Fruit fly (Drosophila melanogaster) whole organism, pupa: ENCODE results near the gene Nhe3.
A peak's percentile ranks its signal among the peaks of the same experiment; 100 is the strongest.

Experiments
- CG13204 ChIP-seq: fragments of 200-800 bp; sonication (Bioruptor generic); optimal IDR thresholded peaks from 2 replicates; lab custom pipeline; 2018; ENCODE audit warnings: missing biosample characterization, mild to moderate bottlenecking, missing genetic modification characterization, moderate library complexity
- CG14655 ChIP-seq: fragments of 200-800 bp; sonication (Bioruptor generic); optimal IDR thresholded peaks from 3 replicates; lab custom pipeline; 2017; ENCODE audit warnings: mild to moderate bottlenecking, missing biosample characterization, missing genetic modification reagents, missing genetic modification characterization
- CG32121 ChIP-seq: fragments of 200-800 bp; sonication (Bioruptor generic); IDR thresholded peaks from 2 replicates; pipeline ENCODE4 v1.3.6; 2022; ENCODE audit warnings: missing biosample characterization, missing genetic modification characterization
- CG34367 ChIP-seq: fragments of 200-800 bp; sonication (Bioruptor generic); optimal IDR thresholded peaks from 2 replicates; lab custom pipeline; 2018; ENCODE audit warnings: missing biosample characterization, mild to moderate bottlenecking, missing genetic modification characterization
- EcR ChIP-seq: fragments of 200-800 bp; sonication (Bioruptor generic); optimal IDR thresholded peaks from 3 replicates; lab custom pipeline; 2019; ENCODE audit warnings: missing biosample characterization, missing genetic modification characterization, mild to moderate bottlenecking, moderate library complexity, missing genetic modification reagents
- Ets98B ChIP-seq: fragments of 200-800 bp; sonication (Bioruptor generic); IDR thresholded peaks from 2 replicates; pipeline ENCODE4 v1.3.6; 2022; ENCODE audit warnings: missing biosample characterization, missing genetic modification characterization
- Pif1A ChIP-seq: fragments of 200-800 bp; sonication (Bioruptor generic); optimal IDR thresholded peaks from 3 replicates; lab custom pipeline; 2016; ENCODE audit warnings: missing biosample characterization, missing genetic modification characterization
- gl ChIP-seq: fragments of 200-800 bp; sonication (Bioruptor generic); optimal IDR thresholded peaks from 2 replicates; lab custom pipeline; 2018; ENCODE audit warnings: missing biosample characterization, mild to moderate bottlenecking, missing genetic modification characterization

DNA sequence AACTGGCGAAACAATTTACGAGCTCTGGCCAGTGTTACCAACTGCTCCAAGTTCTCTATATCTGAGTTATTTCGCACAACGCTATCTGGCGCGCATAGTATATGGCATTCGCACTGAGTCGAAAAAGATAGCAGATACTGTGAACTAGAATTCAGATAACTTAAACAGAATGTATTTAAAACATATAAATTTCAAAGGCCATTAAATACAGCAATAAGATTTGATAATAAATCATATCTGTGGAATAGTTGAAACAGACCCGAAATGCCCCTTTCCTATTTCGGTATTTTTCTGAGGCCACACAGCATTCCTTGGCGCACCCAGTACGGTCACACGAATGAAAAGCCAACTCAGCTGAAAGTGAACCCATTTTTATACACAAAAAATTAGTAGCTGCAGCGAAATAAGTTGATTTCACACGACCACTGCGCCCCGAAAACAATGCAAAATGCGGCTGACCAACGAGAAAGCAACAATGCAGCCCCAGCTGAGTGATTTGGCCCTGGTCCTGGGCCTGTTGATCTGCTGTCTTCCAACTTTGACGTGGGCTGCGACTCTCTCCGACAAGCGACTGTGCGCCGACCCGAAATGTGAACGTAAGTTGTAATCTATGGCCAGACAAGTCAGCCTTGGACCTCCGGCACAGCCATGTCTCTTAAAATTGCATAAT is 34.9 kb downstream of the Nhe3 start, which contains the start of the genes CG31635 and Tango1:
- TF ChIP-seq CG34367 (tag; lab: Kevin White, UChicago) (no peak), CG14655 (GFP tag; lab: Kevin White, UChicago) (no peak), gl (no peak), Ets98B (GFP tag; lab: Robert Waterston, UW) (peak; percentile 36; the same call in 1 of the 2 replicates), EcR (no peak), Pif1A (GFP tag; lab: Kevin White, UChicago) (no peak), CG32121 (no peak), CG13204 (no peak)
